Worm (Caenorhabditis elegans): ENCODE measurements around the gene lon-1.

lon-1 gene

ce11 chrIII:5495168-5495567 is 20.9 kb downstream of the lon-1 start, which contains the start of gene R02F2.8:
Gene R02F2.8 (minus strand): TSS chrIII:5495268.
- TF ChIP-seq jun-1 (tag; optimal IDR thresholded peaks at IDR 0.05) (no peak), nfya-1 (tag; optimal IDR thresholded peaks at IDR 0.05; ENCODE audit: insufficient read depth) (no peak), elt-1 (tag; optimal IDR thresholded peaks at IDR 0.05) (no peak), nhr-76 (tag; optimal IDR thresholded peaks at IDR 0.05) (no peak), nhr-237 (tag; optimal IDR thresholded peaks at IDR 0.05) (no peak)

- TF ChIP-seq R02D3.7 (tag; optimal IDR thresholded peaks at IDR 0.05) (peak; percentile 96), nhr-43 (tag; optimal IDR thresholded peaks at IDR 0.05; ENCODE audit: poor library complexity, severe bottlenecking) (no peak), egl-5 (tag; optimal IDR thresholded peaks at IDR 0.05) (no peak), nhr-25 (tag; optimal IDR thresholded peaks at IDR 0.05) (peak; percentile 0), nhr-23 (tag; optimal IDR thresholded peaks at IDR 0.05) (peak; percentile 67), lin-15B (tag; optimal IDR thresholded peaks at IDR 0.05) (peak; percentile 54)
Observed at ce11 chrIII:5498973-5499372, 24.7 kb downstream of the lon-1 start, which contains the start of gene R02F2.9. Gene R02F2.9 (plus strand): TSS chrIII:5499190.

ce11 chrIII:5499942-5500341 is 25.7 kb downstream of the lon-1 start:
- no peak for TF ChIP-seq elt-3 (tag; optimal IDR thresholded peaks at IDR 0.05)
- no peak for TF ChIP-seq pha-4 (tag; optimal IDR thresholded peaks at IDR 0.05)
- no peak for TF ChIP-seq mdl-1 (tag; optimal IDR thresholded peaks at IDR 0.05)
- TF ChIP-seq nhr-23 (tag; optimal IDR thresholded peaks at IDR 0.05): no peak
- no peak for TF ChIP-seq nhr-67 (tag; optimal IDR thresholded peaks at IDR 0.05)
- no peak for TF ChIP-seq nhr-237 (tag; optimal IDR thresholded peaks at IDR 0.05)

- TF ChIP-seq aly-2 (tag; optimal IDR thresholded peaks at IDR 0.05) (no peak), nhr-23 (tag; optimal IDR thresholded peaks at IDR 0.05) (no peak), ZK546.5 (tag; optimal IDR thresholded peaks at IDR 0.05) (no peak), unc-39 (tag; optimal IDR thresholded peaks at IDR 0.05) (no peak), fkh-10 (GFP tag; optimal IDR thresholded peaks at IDR 0.05) (no peak), nfya-1 (tag; optimal IDR thresholded peaks at IDR 0.05; ENCODE audit: insufficient read depth) (no peak), lin-39 (tag; optimal IDR thresholded peaks at IDR 0.05) (no peak)
Observed at ce11 chrIII:5500732-5501131, 26.5 kb downstream of the lon-1 start.

ce11 chrIII:5501358-5502287 is 27.3 kb downstream of the lon-1 start, which contains the start of gene R02F2.1:
Gene R02F2.1 (plus strand): TSS chrIII:5501885.
- TF ChIP-seq zag-1 (tag; optimal IDR thresholded peaks at IDR 0.05): no peak
- TF ChIP-seq aly-2 (tag; optimal IDR thresholded peaks at IDR 0.05): no peak
- peak; percentile 70 for TF ChIP-seq pha-4 (tag; optimal IDR thresholded peaks at IDR 0.05)
- TF ChIP-seq jun-1 (tag; optimal IDR thresholded peaks at IDR 0.05): no peak
- peak; percentile 40 for TF ChIP-seq ama-1 (optimal IDR thresholded peaks at IDR 0.05)
- no peak for TF ChIP-seq fkh-10 (GFP tag; optimal IDR thresholded peaks at IDR 0.05)
- TF ChIP-seq unc-39 (tag; optimal IDR thresholded peaks at IDR 0.05): no peak
- no peak for TF ChIP-seq ceh-16 (tag; optimal IDR thresholded peaks at IDR 0.05)
- TF ChIP-seq ZK546.5 (tag; optimal IDR thresholded peaks at IDR 0.05): no peak
- no peak for TF ChIP-seq lsy-12 (tag; optimal IDR thresholded peaks at IDR 0.05)
- TF ChIP-seq sea-2 (GFP tag; optimal IDR thresholded peaks at IDR 0.05): no peak
- TF ChIP-seq nfya-1 (tag; optimal IDR thresholded peaks at IDR 0.05; ENCODE audit: insufficient read depth): no peak
- no peak for TF ChIP-seq lin-15B (tag; optimal IDR thresholded peaks at IDR 0.05)
- no peak for TF ChIP-seq nhr-11 (tag; optimal IDR thresholded peaks at IDR 0.05)
- TF ChIP-seq fos-1 (tag; optimal IDR thresholded peaks at IDR 0.05): no peak
- TF ChIP-seq nhr-23 (tag; optimal IDR thresholded peaks at IDR 0.05): no peak
- TF ChIP-seq elt-2 (tag; optimal IDR thresholded peaks at IDR 0.05): peak; percentile 20
- peak; percentile 48 for TF ChIP-seq nhr-25 (tag; optimal IDR thresholded peaks at IDR 0.05)
- no peak for TF ChIP-seq nhr-77 (tag; optimal IDR thresholded peaks at IDR 0.05)
- peak; percentile 18 for TF ChIP-seq hmg-11 (tag; optimal IDR thresholded peaks at IDR 0.05)
- TF ChIP-seq nhr-67 (tag; optimal IDR thresholded peaks at IDR 0.05): no peak
- no peak for TF ChIP-seq lin-39 (tag; optimal IDR thresholded peaks at IDR 0.05)
- TF ChIP-seq egl-5 (tag; optimal IDR thresholded peaks at IDR 0.05): no peak
- TF ChIP-seq ztf-11 (tag; optimal IDR thresholded peaks at IDR 0.05): no peak
- no peak for TF ChIP-seq R02D3.7 (tag; optimal IDR thresholded peaks at IDR 0.05)
- no peak for TF ChIP-seq pqm-1 (tag; optimal IDR thresholded peaks at IDR 0.05)
- no peak for TF ChIP-seq elt-3 (tag; optimal IDR thresholded peaks at IDR 0.05)
- TF ChIP-seq ceh-28 (tag; optimal IDR thresholded peaks at IDR 0.05): no peak
- TF ChIP-seq tbx-2 (tag; optimal IDR thresholded peaks at IDR 0.05): no peak
- no peak for TF ChIP-seq unc-62 (GFP tag; optimal IDR thresholded peaks at IDR 0.05)
- TF ChIP-seq nhr-237 (tag; optimal IDR thresholded peaks at IDR 0.05): no peak
- TF ChIP-seq eor-1 (tag; optimal IDR thresholded peaks at IDR 0.05): no peak
- TF ChIP-seq skn-1 (tag; optimal IDR thresholded peaks at IDR 0.05): no peak
- no peak for TF ChIP-seq mdl-1 (tag; optimal IDR thresholded peaks at IDR 0.05)
- TF ChIP-seq elt-1 (tag; optimal IDR thresholded peaks at IDR 0.05): peak; percentile 3
- no peak for TF ChIP-seq ceh-82 (tag; optimal IDR thresholded peaks at IDR 0.05)
- no peak for TF ChIP-seq egl-27 (tag; optimal IDR thresholded peaks at IDR 0.05)
- no peak for TF ChIP-seq ztf-4 (tag; optimal IDR thresholded peaks at IDR 0.05)

Measured in whole organism, L3 larva.